Fruit fly (Drosophila melanogaster): ENCODE measurements around the gene aph-1.

The aph-1 gene

dm6 chr2L:2765659-2766373, at the start of gene aph-1, which contains the start of gene Snx21:
aph-1 (plus strand) TSS chr2L:2766233.
Snx21 (minus strand) TSS chr2L:2765665.
- TF ChIP-seq dsf (GFP tag; optimal IDR thresholded peaks at IDR 0.05; ENCODE audit: borderline replicate concordance) (peak; percentile 67), Mio (GFP tag; optimal IDR thresholded peaks at IDR 0.05) (peak; percentile 56), woc (GFP tag; optimal IDR thresholded peaks at IDR 0.05) (peak; percentile 98), Vsx2 (GFP tag; optimal IDR thresholded peaks at IDR 0.05; ENCODE audit: partially characterized antibody) (no peak), Abd-B (GFP tag; optimal IDR thresholded peaks at IDR 0.05) (no peak), Rel (GFP tag; optimal IDR thresholded peaks at IDR 0.05) (peak; percentile 91), Rel (tag; optimal IDR thresholded peaks at IDR 0.05) (peak; percentile 89), lola (GFP tag; optimal IDR thresholded peaks at IDR 0.05) (no peak), HLH106 (tag; optimal IDR thresholded peaks at IDR 0.05) (peak; percentile 94), brk (GFP tag; optimal IDR thresholded peaks at IDR 0.05) (no peak), Sp1 (GFP tag; optimal IDR thresholded peaks at IDR 0.05) (peak; percentile 93), tai (GFP tag; optimal IDR thresholded peaks at IDR 0.05) (no peak), h (GFP tag; optimal IDR thresholded peaks at IDR 0.05) (peak; percentile 88), Dfd (GFP tag; optimal IDR thresholded peaks at IDR 0.05) (no peak), CrebA (GFP tag; optimal IDR thresholded peaks at IDR 0.05; ENCODE audit: borderline replicate concordance) (no peak), Myc (optimal IDR thresholded peaks at IDR 0.05) (peak; percentile 34), pan (optimal IDR thresholded peaks at IDR 0.05) (no peak), foxo (GFP tag; optimal IDR thresholded peaks at IDR 0.05) (peak in 1 of 2 experiments; percentile 93), Hr83 (GFP tag; optimal IDR thresholded peaks at IDR 0.05; ENCODE audit: poor library complexity, severe bottlenecking) (peak; percentile 66), rgr (GFP tag; optimal IDR thresholded peaks at IDR 0.05) (peak; percentile 91), ey (GFP tag; optimal IDR thresholded peaks at IDR 0.05) (peak; percentile 90), CG32264 (GFP tag; optimal IDR thresholded peaks at IDR 0.05) (peak; percentile 66), Jra (GFP tag; optimal IDR thresholded peaks at IDR 0.05) (peak; percentile 69), fru (GFP tag; optimal IDR thresholded peaks at IDR 0.05) (peak; percentile 90), Dif (GFP tag; optimal IDR thresholded peaks at IDR 0.05; ENCODE audit: partially characterized antibody) (no peak), OdsH (GFP tag; optimal IDR thresholded peaks at IDR 0.05) (peak; percentile 89), usp (GFP tag; optimal IDR thresholded peaks at IDR 0.05) (no peak), dmrt93B (GFP tag; optimal IDR thresholded peaks at IDR 0.05) (peak; percentile 82), sv (GFP tag; optimal IDR thresholded peaks at IDR 0.05) (peak; percentile 83), sage (GFP tag; optimal IDR thresholded peaks at IDR 0.05) (no peak), psq (GFP tag; optimal IDR thresholded peaks at IDR 0.05) (peak; percentile 85), jim (GFP tag; optimal IDR thresholded peaks at IDR 0.05) (peak; percentile 16), CG9705 (GFP tag; optimal IDR thresholded peaks at IDR 0.05) (peak; percentile 89), br (GFP tag; optimal IDR thresholded peaks at IDR 0.05) (peak; percentile 87), Hnf4 (GFP tag; optimal IDR thresholded peaks at IDR 0.05) (peak; percentile 87)

DNA sequence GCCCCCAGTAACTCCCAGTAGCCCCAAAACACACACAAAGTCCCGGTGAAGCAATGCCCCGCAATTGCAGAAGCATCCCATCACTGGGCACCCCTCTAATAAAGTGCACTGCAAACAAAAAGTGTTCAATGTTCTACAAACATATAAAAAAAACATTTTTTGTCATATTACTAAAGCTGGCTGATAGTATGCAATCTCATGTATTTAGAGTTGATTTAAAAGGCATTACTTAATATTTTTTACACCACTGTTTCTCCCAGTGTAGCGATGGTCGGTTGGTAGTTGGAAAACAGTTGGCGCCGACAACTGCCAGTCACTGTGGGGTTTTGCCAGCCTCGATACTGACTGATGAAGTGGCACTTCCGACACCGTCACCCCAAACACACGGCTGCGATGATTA, 45.7 kb upstream of the aph-1 start:
- peak; percentile 6 for TF ChIP-seq h (GFP tag; optimal IDR thresholded peaks at IDR 0.05)
- no peak for TF ChIP-seq dsf (GFP tag; optimal IDR thresholded peaks at IDR 0.05; ENCODE audit: borderline replicate concordance)

DNA sequence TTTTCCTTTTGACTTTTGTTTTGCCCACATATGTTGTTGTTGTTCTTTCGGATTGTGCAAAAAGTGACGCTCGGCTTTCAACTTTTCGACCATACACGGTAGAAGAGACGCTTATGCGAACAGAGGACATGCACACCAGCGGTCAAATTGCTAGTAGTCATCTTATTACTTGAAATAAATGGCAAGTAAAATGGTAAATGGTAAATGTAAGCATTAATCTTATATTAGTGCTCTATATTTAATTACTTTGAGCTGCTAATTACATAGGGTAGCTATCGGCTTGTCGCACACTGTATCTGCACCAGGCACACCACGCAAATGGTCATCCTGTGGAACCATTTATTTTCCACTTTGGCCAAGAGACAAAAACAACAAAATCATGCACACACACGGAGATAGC, 44.7 kb upstream of the aph-1 start:
- TF ChIP-seq sv (GFP tag; optimal IDR thresholded peaks at IDR 0.05) (no peak), fru (GFP tag; optimal IDR thresholded peaks at IDR 0.05) (peak; percentile 4)

- TF ChIP-seq jim (GFP tag; optimal IDR thresholded peaks at IDR 0.05): no peak
- no peak for TF ChIP-seq Dif (GFP tag; optimal IDR thresholded peaks at IDR 0.05; ENCODE audit: partially characterized antibody)
- TF ChIP-seq h (GFP tag; optimal IDR thresholded peaks at IDR 0.05): no peak
- no peak for TF ChIP-seq tai (GFP tag; optimal IDR thresholded peaks at IDR 0.05)
- no peak for TF ChIP-seq lola (GFP tag; optimal IDR thresholded peaks at IDR 0.05)
- TF ChIP-seq CG32264 (GFP tag; optimal IDR thresholded peaks at IDR 0.05): no peak
- TF ChIP-seq Jra (GFP tag; optimal IDR thresholded peaks at IDR 0.05): no peak
- TF ChIP-seq psq (GFP tag; optimal IDR thresholded peaks at IDR 0.05): no peak
- no peak for TF ChIP-seq dsf (GFP tag; optimal IDR thresholded peaks at IDR 0.05; ENCODE audit: borderline replicate concordance)
- TF ChIP-seq fru (GFP tag; optimal IDR thresholded peaks at IDR 0.05): no peak
- no peak for TF ChIP-seq rgr (GFP tag; optimal IDR thresholded peaks at IDR 0.05)
- TF ChIP-seq br (GFP tag; optimal IDR thresholded peaks at IDR 0.05): no peak
- TF ChIP-seq Mio (GFP tag; optimal IDR thresholded peaks at IDR 0.05): no peak
- no peak for TF ChIP-seq Sp1 (GFP tag; optimal IDR thresholded peaks at IDR 0.05)
- TF ChIP-seq Dfd (GFP tag; optimal IDR thresholded peaks at IDR 0.05): no peak
- TF ChIP-seq dmrt93B (GFP tag; optimal IDR thresholded peaks at IDR 0.05): no peak
- TF ChIP-seq woc (GFP tag; optimal IDR thresholded peaks at IDR 0.05): no peak
- TF ChIP-seq pan (optimal IDR thresholded peaks at IDR 0.05): no peak
These were observed 42.9 kb upstream of the aph-1 start for dm6 chr2L:2723100-2723499.

All from whole organism, wandering third instar larva.